Fruit fly (Drosophila melanogaster) whole organism, embryonic: ENCODE results near the gene CG15880.

ENCODE experiments used
- Atf-2 ChIP-seq: fragments of 200-800 bp; sonication (Bioruptor generic); optimal IDR thresholded peaks from 2 replicates; lab custom pipeline; 2016; ENCODE audit warnings: missing biosample characterization, missing genetic modification characterization
- BtbVII ChIP-seq: fragments of 200-800 bp; sonication (Bioruptor generic); optimal IDR thresholded peaks from 3 replicates; lab custom pipeline; 2017; ENCODE audit warnings: missing biosample characterization, mild to moderate bottlenecking, missing genetic modification characterization
- Bteb2 ChIP-seq: fragments of 200-800 bp; sonication (Bioruptor generic); optimal IDR thresholded peaks from 2 replicates; lab custom pipeline; 2016; ENCODE audit warnings: missing biosample characterization, missing genetic modification characterization
- CG10366 ChIP-seq: fragments of 200-800 bp; sonication (Bioruptor generic); IDR thresholded peaks from 2 replicates; pipeline ENCODE4 v1.3.6; 2022; ENCODE audit warnings: missing biosample characterization, missing genetic modification characterization
- CG12942 ChIP-seq: fragments of 200-800 bp; sonication (Bioruptor generic); optimal IDR thresholded peaks from 3 replicates; lab custom pipeline; 2016; ENCODE audit warnings: missing biosample characterization, missing genetic modification characterization
- CG13624 ChIP-seq: fragments of 200-800 bp; sonication (Bioruptor generic); optimal IDR thresholded peaks from 2 replicates; lab custom pipeline; 2016; ENCODE audit warnings: missing biosample characterization, missing genetic modification characterization
- CG14965 ChIP-seq: fragments of 200-800 bp; sonication (Bioruptor generic); optimal IDR thresholded peaks from 2 replicates; lab custom pipeline; 2016; ENCODE audit warnings: missing biosample characterization, missing genetic modification characterization, borderline replicate concordance
- CG1529 ChIP-seq: fragments of 200-800 bp; sonication (Bioruptor generic); optimal IDR thresholded peaks from 3 replicates; lab custom pipeline; 2018; ENCODE audit warnings: missing biosample characterization, missing genetic modification characterization
- CG15601 ChIP-seq: fragments of 200-800 bp; sonication (Bioruptor generic); optimal IDR thresholded peaks from 3 replicates; lab custom pipeline; 2019; ENCODE audit warnings: missing biosample characterization, mild to moderate bottlenecking, missing genetic modification characterization, moderate library complexity
- CG1647 ChIP-seq: fragments of 200-800 bp; sonication (Bioruptor generic); optimal IDR thresholded peaks from 3 replicates; lab custom pipeline; 2016; ENCODE audit warnings: missing biosample characterization, missing genetic modification characterization
- CG16815 ChIP-seq: fragments of 200-800 bp; sonication (Bioruptor generic); optimal IDR thresholded peaks from 3 replicates; lab custom pipeline; 2017; ENCODE audit warnings: missing biosample characterization, mild to moderate bottlenecking, missing genetic modification characterization
- CG17802 ChIP-seq: fragments of 200-800 bp; sonication (Bioruptor generic); optimal IDR thresholded peaks from 2 replicates; lab custom pipeline; 2018; ENCODE audit warnings: missing biosample characterization, mild to moderate bottlenecking, missing genetic modification characterization, moderate library complexity
- CG1792 ChIP-seq: fragments of 200-800 bp; sonication (Bioruptor generic); optimal IDR thresholded peaks from 2 replicates; lab custom pipeline; 2016; ENCODE audit warnings: missing biosample characterization, missing genetic modification characterization
- CG2889 ChIP-seq: fragments of 200-800 bp; sonication (Bioruptor generic); IDR thresholded peaks from 3 replicates; pipeline ENCODE4 v1.3.6; 2022; ENCODE audit warnings: missing biosample characterization, missing genetic modification characterization
- CG31441 ChIP-seq: fragments of 200-800 bp; sonication (Bioruptor generic); IDR thresholded peaks from 2 replicates; pipeline ENCODE4 v1.3.6; 2022; ENCODE audit warnings: missing biosample characterization, missing genetic modification characterization
- CG4404 ChIP-seq: fragments of 200-800 bp; sonication (Bioruptor generic); IDR thresholded peaks from 2 replicates; pipeline ENCODE4 v1.3.6; 2022; ENCODE audit warnings: missing biosample characterization, missing genetic modification characterization
- CG4820 ChIP-seq: fragments of 200-800 bp; sonication (Bioruptor generic); optimal IDR thresholded peaks from 3 replicates; lab custom pipeline; 2016; ENCODE audit warnings: missing biosample characterization, missing genetic modification characterization
- CG7928 ChIP-seq: fragments of 200-800 bp; sonication (Bioruptor generic); optimal IDR thresholded peaks from 2 replicates; lab custom pipeline; 2017; ENCODE audit warnings: missing biosample characterization, mild to moderate bottlenecking, missing genetic modification characterization
- CG7963 ChIP-seq: fragments of 200-800 bp; sonication (Bioruptor generic); IDR thresholded peaks from 3 replicates; pipeline ENCODE4 v1.3.6; 2022; ENCODE audit warnings: missing biosample characterization, missing genetic modification characterization; ENCODE audit not compliant: partially characterized antibody
- CG8089 ChIP-seq: fragments of 200-800 bp; sonication (Bioruptor generic); optimal IDR thresholded peaks from 3 replicates; lab custom pipeline; 2016; ENCODE audit warnings: missing biosample characterization, missing genetic modification characterization
- CG9609 ChIP-seq: fragments of 200-800 bp; sonication (Bioruptor generic); optimal IDR thresholded peaks from 3 replicates; lab custom pipeline; 2016; ENCODE audit warnings: missing biosample characterization, missing genetic modification characterization
- CG9876 ChIP-seq: fragments of 200-800 bp; sonication (Bioruptor generic); optimal IDR thresholded peaks from 2 replicates; lab custom pipeline; 2016; ENCODE audit warnings: missing biosample characterization, missing genetic modification characterization
- CHES-1-like ChIP-seq: fragments of 200-800 bp; sonication (Bioruptor generic); optimal IDR thresholded peaks from 2 replicates; lab custom pipeline; 2016; ENCODE audit warnings: missing biosample characterization, missing genetic modification characterization
- CTCF ChIP-seq: fragments of 200-800 bp; sonication (Bioruptor generic); optimal IDR thresholded peaks from 2 replicates; lab custom pipeline; 2017; ENCODE audit warnings: missing biosample characterization, mild to moderate bottlenecking, missing genetic modification characterization, moderate library complexity
- Camta ChIP-seq: fragments of 200-800 bp; sonication (Bioruptor generic); optimal IDR thresholded peaks from 2 replicates; lab custom pipeline; 2016; ENCODE audit warnings: missing biosample characterization, missing genetic modification characterization
- Chrac-16 ChIP-seq: fragments of 200-800 bp; sonication (Bioruptor generic); optimal IDR thresholded peaks from 3 replicates; lab custom pipeline; 2016; ENCODE audit warnings: missing biosample characterization, missing genetic modification characterization
- Dip2 ChIP-seq: fragments of 200-800 bp; sonication (Bioruptor generic); IDR thresholded peaks from 2 replicates; pipeline ENCODE4 v1.3.6; 2022; ENCODE audit warnings: missing biosample characterization, missing genetic modification characterization
- Doc2 ChIP-seq: fragments of 200-800 bp; sonication (Bioruptor generic); IDR thresholded peaks from 2 replicates; pipeline ENCODE4 v1.3.6; 2022; ENCODE audit warnings: missing biosample characterization, missing genetic modification characterization
- Dref ChIP-seq: fragments of 200-800 bp; sonication (Bioruptor generic); IDR thresholded peaks from 2 replicates; pipeline ENCODE4 v1.3.6; 2022; ENCODE audit warnings: missing biosample characterization, missing genetic modification characterization
- Ets65A ChIP-seq: fragments of 200-800 bp; sonication (Bioruptor generic); peaks from one replicate; lab custom pipeline; 2016; ENCODE audit warnings: missing biosample characterization, missing genetic modification characterization
- H15 ChIP-seq: fragments of 200-800 bp; sonication (Bioruptor generic); IDR thresholded peaks from 3 replicates; pipeline ENCODE4 v1.3.6; 2022; ENCODE audit warnings: missing biosample characterization, missing genetic modification characterization
- Hsf ChIP-seq: fragments of 200-800 bp; sonication (Bioruptor generic); optimal IDR thresholded peaks from 3 replicates; lab custom pipeline; 2016; ENCODE audit warnings: missing biosample characterization, missing genetic modification characterization
- NC2α ChIP-seq: fragments of 200-800 bp; sonication (Bioruptor generic); optimal IDR thresholded peaks from 2 replicates; lab custom pipeline; 2016; ENCODE audit warnings: missing biosample characterization, missing genetic modification characterization
- Oaz ChIP-seq: fragments of 200-800 bp; sonication (Bioruptor generic); IDR thresholded peaks from 2 replicates; pipeline ENCODE4 v1.3.6; 2022; ENCODE audit warnings: missing biosample characterization, missing genetic modification characterization
- Oli ChIP-seq: fragments of 200-800 bp; sonication (Bioruptor generic); optimal IDR thresholded peaks from 2 replicates; lab custom pipeline; 2018; ENCODE audit warnings: missing biosample characterization, mild to moderate bottlenecking, missing genetic modification characterization, moderate library complexity
- PHDP ChIP-seq: fragments of 200-800 bp; sonication (Bioruptor generic); optimal IDR thresholded peaks from 3 replicates; lab custom pipeline; 2018; ENCODE audit warnings: missing biosample characterization, mild to moderate bottlenecking, missing genetic modification characterization, moderate library complexity
- Sox100B ChIP-seq: fragments of 200-800 bp; sonication (Bioruptor generic); optimal IDR thresholded peaks from 3 replicates; lab custom pipeline; 2018; ENCODE audit warnings: missing biosample characterization, mild to moderate bottlenecking, missing genetic modification characterization
- cwo ChIP-seq: fragments of 200-800 bp; sonication (Bioruptor generic); optimal IDR thresholded peaks from 3 replicates; lab custom pipeline; 2017; ENCODE audit warnings: missing biosample characterization, missing genetic modification characterization, mild to moderate bottlenecking, moderate library complexity, missing genetic modification reagents
- dm ChIP-seq: fragments of 200-800 bp; sonication (Bioruptor generic); optimal IDR thresholded peaks from 3 replicates; lab custom pipeline; 2016; ENCODE audit warnings: missing biosample characterization, missing genetic modification characterization
- dysf ChIP-seq: fragments of 200-800 bp; sonication (Bioruptor generic); IDR thresholded peaks from 3 replicates; pipeline ENCODE4 v1.3.6; 2022; ENCODE audit warnings: missing biosample characterization, missing genetic modification characterization
- grau ChIP-seq: fragments of 200-800 bp; optimal IDR thresholded peaks from 3 replicates; lab custom pipeline; 2019; ENCODE audit warnings: missing biosample characterization, mild to moderate bottlenecking, missing genetic modification characterization, moderate library complexity
- hth ChIP-seq: fragments of >200 bp; optimal IDR thresholded peaks from 2 replicates; lab custom pipeline; 2017; ENCODE audit warnings: inconsistent platforms
- ind ChIP-seq: fragments of 200-800 bp; sonication (Bioruptor generic); optimal IDR thresholded peaks from 3 replicates; lab custom pipeline; 2016; ENCODE audit warnings: missing biosample characterization, missing genetic modification characterization
- luna ChIP-seq: fragments of 200-800 bp; sonication (Bioruptor generic); optimal IDR thresholded peaks from 2 replicates; lab custom pipeline; 2016; ENCODE audit warnings: missing biosample characterization, missing genetic modification characterization
- nom ChIP-seq: fragments of 200-800 bp; sonication (Bioruptor generic); optimal IDR thresholded peaks from 2 replicates; lab custom pipeline; 2017; ENCODE audit warnings: missing biosample characterization, missing genetic modification characterization, mild to moderate bottlenecking, moderate library complexity, missing genetic modification reagents
- prd ChIP-seq, 3 experiments: fragments of >200 bp in 2 of 3; fragments of 200-800 bp in 1 of 3; sonication (Bioruptor generic) in 1 of 3; optimal IDR thresholded peaks in 2 of 3; IDR thresholded peaks in 1 of 3; 2 replicates in 2 of 3; 3 replicates in 1 of 3; pipeline versions ENCODE4 v1.3.6 to Lab custom; 2017 to 2022; ENCODE audit warnings: missing biosample characterization in 1 of 3, missing genetic modification characterization in 1 of 3
- salm ChIP-seq: fragments of 200-800 bp; sonication (Bioruptor generic); optimal IDR thresholded peaks from 2 replicates; lab custom pipeline; 2018; ENCODE audit warnings: missing biosample characterization, mild to moderate bottlenecking, missing genetic modification characterization
- sd ChIP-seq: fragments of 200-800 bp; sonication (Bioruptor generic); optimal IDR thresholded peaks from 3 replicates; lab custom pipeline; 2018; ENCODE audit warnings: missing biosample characterization, mild to moderate bottlenecking, missing genetic modification characterization, moderate library complexity
- sima ChIP-seq: fragments of 200-800 bp; sonication (Bioruptor generic); optimal IDR thresholded peaks from 2 replicates; lab custom pipeline; 2016; ENCODE audit warnings: missing biosample characterization, missing genetic modification characterization
- stwl ChIP-seq: fragments of 200-800 bp; sonication (Bioruptor generic); optimal IDR thresholded peaks from 3 replicates; lab custom pipeline; 2018; ENCODE audit warnings: missing biosample characterization, mild to moderate bottlenecking, missing genetic modification characterization, moderate library complexity
- ttk ChIP-seq: fragments of 200-800 bp; sonication (Bioruptor generic); IDR thresholded peaks from 2 replicates; pipeline ENCODE4 v2.1.2; 2022; ENCODE audit warnings: missing biosample characterization, missing genetic modification characterization
- vnd ChIP-seq: fragments of 200-800 bp; sonication (Bioruptor generic); IDR thresholded peaks from 3 replicates; pipeline ENCODE4 v1.3.6; 2022; ENCODE audit warnings: missing biosample characterization, missing genetic modification characterization; ENCODE audit not compliant: partially characterized antibody

CG15880 gene

dm6 chr2L:841708-842107, 24.0 kb upstream of the CG15880 start (continued):
- TF ChIP-seq grau (tag; lab: Kevin White, UChicago) (peak; percentile 74), Atf-2 (GFP tag; lab: Kevin White, UChicago) (peak; percentile 66), cwo (GFP tag; lab: Kevin White, UChicago) (peak; percentile 72), CG12942 (GFP tag; lab: Kevin White, UChicago) (peak; percentile 56), nom (GFP tag; lab: Kevin White, UChicago) (peak; percentile 95), luna (no peak), CTCF (GFP tag; lab: Kevin White, UChicago) (no peak), dysf (GFP tag; lab: Robert Waterston, UW) (peak; percentile 86), CG10366 (peak; percentile 82), CG7928 (GFP tag; lab: Kevin White, UChicago) (peak; percentile 38), CG31441 (GFP tag; lab: Robert Waterston, UW) (peak; percentile 47; the same call in 1 of the 2 replicates), ttk (GFP tag; lab: Robert Waterston, UW) (peak; percentile 70), sd (tag; lab: Kevin White, UChicago) (peak; percentile 40), CG4404 (GFP tag; lab: Robert Waterston, UW) (peak; percentile 74), CG4820 (GFP tag; lab: Kevin White, UChicago) (peak; percentile 44), CG7963 (GFP tag; lab: Robert Waterston, UW) (no peak), H15 (GFP tag; lab: Robert Waterston, UW) (peak; percentile 74; the same call in 2 of the 3 replicates), BtbVII (GFP tag; lab: Kevin White, UChicago) (peak; percentile 65), stwl (tag; lab: Kevin White, UChicago) (no peak), Oli (tag; lab: Kevin White, UChicago) (peak; percentile 73), Dip2 (no peak), Bteb2 (GFP tag; lab: Kevin White, UChicago) (peak; percentile 31), Doc2 (GFP tag; lab: Robert Waterston, UW) (0 out of 2 replicates have a peak, but pooled peaks have one; percentile 38), Camta (peak; percentile 51), Hsf (GFP tag; lab: Kevin White, UChicago) (peak; percentile 71), sima (GFP tag; lab: Kevin White, UChicago) (no peak), CG1647 (GFP tag; lab: Kevin White, UChicago) (peak; percentile 37), CG13624 (GFP tag; lab: Kevin White, UChicago) (peak; percentile 60), CHES-1-like (GFP tag; lab: Kevin White, UChicago) (peak; percentile 73), CG2889 (peak; percentile 66; the same call in 1 of the 3 replicates), Dref (GFP tag; lab: Robert Waterston, UW) (0 out of 2 replicates have a peak, but pooled peaks have one; percentile 21), CG1529 (GFP tag; lab: Kevin White, UChicago) (peak; percentile 23), Oaz (GFP tag; lab: Robert Waterston, UW) (peak; percentile 73), Ets65A (GFP tag; lab: Kevin White, UChicago) (peak; percentile 93), CG15601 (tag; lab: Kevin White, UChicago) (peak; percentile 2), hth (lab: Kevin White, UChicago) (no peak), dm (GFP tag; lab: Kevin White, UChicago) (peak; percentile 29), salm (tag; lab: Kevin White, UChicago) (no peak), prd (optimal IDR thresholded peaks at IDR 0.05; lab: Kevin White, UChicago) (no peak), prd (GFP tag; IDR thresholded peaks at IDR 0.05; lab: Robert Waterston, UW) (peak; percentile 88), ind (GFP tag; lab: Kevin White, UChicago) (peak; percentile 70), CG17802 (tag; lab: Kevin White, UChicago) (no peak), Chrac-16 (GFP tag; lab: Kevin White, UChicago) (peak; percentile 70), PHDP (tag; lab: Kevin White, UChicago) (peak; percentile 74), CG1792 (GFP tag; lab: Kevin White, UChicago) (peak; percentile 19), CG16815 (GFP tag; lab: Kevin White, UChicago) (peak; percentile 60), CG9876 (GFP tag; lab: Kevin White, UChicago) (peak; percentile 29), CG9609 (GFP tag; lab: Kevin White, UChicago) (peak; percentile 77), CG14965 (GFP tag; lab: Kevin White, UChicago) (no peak), Sox100B (peak; percentile 17), vnd (no peak), NC2α (no peak), CG8089 (GFP tag; lab: Kevin White, UChicago) (peak; percentile 57)
